Fruit fly (Drosophila melanogaster) whole organism: Measurements from ENCODE around the gene dnc.

Experiments
- CG8478 ChIP-seq: fragments of >200 bp; optimal IDR thresholded peaks from 2 replicates; lab custom pipeline; 2018; ENCODE audit warnings: inconsistent platforms
- Dll ChIP-seq: fragments of >200 bp; optimal IDR thresholded peaks from 2 replicates; lab custom pipeline; 2017
- pan ChIP-seq: fragments of >200 bp; optimal IDR thresholded peaks from 2 replicates; lab custom pipeline; 2017
- psq ChIP-seq: fragments of >200 bp; optimal IDR thresholded peaks from 2 replicates; lab custom pipeline; 2017
- usp ChIP-seq: fragments of >200 bp; optimal IDR thresholded peaks from 2 replicates; lab custom pipeline; 2017; ENCODE audit warnings: missing biosample characterization, missing genetic modification characterization, mixed read lengths

DNA sequence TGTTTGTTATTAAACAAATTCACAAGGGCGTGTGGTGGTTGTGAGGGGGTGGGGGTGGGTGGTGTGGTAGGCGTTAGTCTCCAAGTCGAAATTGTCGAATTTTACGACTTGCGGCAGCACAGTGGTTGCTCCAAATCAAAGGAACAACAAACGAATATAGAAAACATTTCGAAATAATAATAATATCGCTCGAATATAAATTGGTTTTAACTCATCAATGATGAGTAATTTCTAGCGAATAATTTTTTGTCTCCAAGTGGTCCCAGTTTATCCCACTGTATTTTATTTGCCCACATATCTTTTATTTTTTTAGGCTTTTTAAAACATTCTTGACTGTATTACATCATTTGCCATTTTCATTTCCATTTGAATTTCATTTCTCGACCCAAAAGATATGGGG is 204.7 kb downstream of the dnc start:
- TF ChIP-seq pan (no peak), CG8478 (no peak), usp (no peak), Dll (lab: Kevin White, UChicago) (no peak), psq (lab: Kevin White, UChicago) (no peak)
